Fruit fly (Drosophila melanogaster) whole organism, embryonic: ENCODE measurements around the gene Sld5.

Source experiments
- B-H2 ChIP-seq: fragments of 200-800 bp; sonication (Bioruptor generic); optimal IDR thresholded peaks from 2 replicates; lab custom pipeline; 2018; ENCODE audit warnings: missing biosample characterization, mild to moderate bottlenecking, missing genetic modification characterization
- CG10543 ChIP-seq: fragments of 200-800 bp; sonication (Bioruptor generic); optimal IDR thresholded peaks from 3 replicates; lab custom pipeline; 2017; ENCODE audit warnings: missing biosample characterization, mild to moderate bottlenecking, missing genetic modification characterization, moderate library complexity
- CG11093 ChIP-seq: fragments of 200-800 bp; sonication (Bioruptor generic); IDR thresholded peaks from 3 replicates; pipeline ENCODE4 v1.3.6; 2022; ENCODE audit warnings: missing biosample characterization, missing genetic modification characterization
- CG13296 ChIP-seq: fragments of 200-800 bp; sonication (Bioruptor generic); optimal IDR thresholded peaks from 3 replicates; lab custom pipeline; 2018; ENCODE audit warnings: missing biosample characterization, mild to moderate bottlenecking, missing genetic modification characterization
- CG14050 ChIP-seq: fragments of 200-800 bp; sonication (Bioruptor generic); IDR thresholded peaks from 3 replicates; pipeline ENCODE4 v1.3.6; 2022; ENCODE audit warnings: missing biosample characterization, missing genetic modification characterization
- CG1529 ChIP-seq: fragments of 200-800 bp; sonication (Bioruptor generic); optimal IDR thresholded peaks from 3 replicates; lab custom pipeline; 2018; ENCODE audit warnings: missing biosample characterization, missing genetic modification characterization
- CG15514 ChIP-seq: fragments of 200-800 bp; sonication (Bioruptor generic); optimal IDR thresholded peaks from 3 replicates; lab custom pipeline; 2017; ENCODE audit warnings: missing biosample characterization, missing genetic modification characterization, mild to moderate bottlenecking, moderate library complexity, missing genetic modification reagents
- CG1647 ChIP-seq: fragments of 200-800 bp; sonication (Bioruptor generic); optimal IDR thresholded peaks from 3 replicates; lab custom pipeline; 2016; ENCODE audit warnings: missing biosample characterization, missing genetic modification characterization
- CG17385 ChIP-seq: fragments of 200-800 bp; sonication (Bioruptor generic); optimal IDR thresholded peaks from 3 replicates; lab custom pipeline; 2018; ENCODE audit warnings: missing biosample characterization, mild to moderate bottlenecking, missing genetic modification characterization
- CG31365 ChIP-seq: fragments of 200-800 bp; sonication (Bioruptor generic); optimal IDR thresholded peaks from 2 replicates; lab custom pipeline; 2018; ENCODE audit warnings: missing biosample characterization, mild to moderate bottlenecking, missing genetic modification characterization
- CG43689 ChIP-seq: fragments of 200-800 bp; sonication (Bioruptor generic); IDR thresholded peaks from 2 replicates; pipeline ENCODE4 v1.3.6; 2022; ENCODE audit warnings: missing biosample characterization, missing genetic modification characterization
- CG6683 ChIP-seq: fragments of 200-800 bp; sonication (Bioruptor generic); optimal IDR thresholded peaks from 2 replicates; lab custom pipeline; 2017; ENCODE audit warnings: missing biosample characterization, mild to moderate bottlenecking, missing genetic modification characterization, missing genetic modification reagents
- CG7357 ChIP-seq: fragments of 200-800 bp; sonication (Bioruptor generic); IDR thresholded peaks from 3 replicates; pipeline ENCODE4 v1.3.6; 2022; ENCODE audit warnings: missing biosample characterization, missing genetic modification characterization
- CG7556 ChIP-seq: fragments of 200-800 bp; sonication (Bioruptor generic); optimal IDR thresholded peaks from 2 replicates; lab custom pipeline; 2017; ENCODE audit warnings: missing biosample characterization, mild to moderate bottlenecking, missing genetic modification characterization
- CG8281 ChIP-seq: fragments of 200-800 bp; sonication (Bioruptor generic); optimal IDR thresholded peaks from 2 replicates; lab custom pipeline; 2018; ENCODE audit warnings: missing biosample characterization, mild to moderate bottlenecking, missing genetic modification characterization, moderate library complexity
- CG8944 ChIP-seq: fragments of 200-800 bp; sonication (Bioruptor generic); optimal IDR thresholded peaks from 3 replicates; lab custom pipeline; 2016; ENCODE audit warnings: missing biosample characterization, missing genetic modification characterization
- Dip3 ChIP-seq: fragments of 200-800 bp; sonication (Bioruptor generic); optimal IDR thresholded peaks from 3 replicates; lab custom pipeline; 2016; ENCODE audit warnings: missing biosample characterization, missing genetic modification characterization
- Drgx ChIP-seq: fragments of 200-800 bp; sonication (Bioruptor generic); IDR thresholded peaks from 2 replicates; pipeline ENCODE4 v1.3.6; 2022; ENCODE audit warnings: missing biosample characterization, missing genetic modification characterization
- HLHmδ ChIP-seq: fragments of 200-800 bp; sonication (Bioruptor generic); optimal IDR thresholded peaks from 2 replicates; lab custom pipeline; 2018; ENCODE audit warnings: missing biosample characterization, mild to moderate bottlenecking, missing genetic modification characterization, moderate library complexity
- Hand ChIP-seq: fragments of 200-800 bp; sonication (Bioruptor generic); optimal IDR thresholded peaks from 2 replicates; lab custom pipeline; 2017; ENCODE audit warnings: mild to moderate bottlenecking, missing biosample characterization, missing genetic modification reagents, missing genetic modification characterization
- MESR4 ChIP-seq: fragments of 200-800 bp; sonication (Bioruptor generic); optimal IDR thresholded peaks from 2 replicates; lab custom pipeline; 2018; ENCODE audit warnings: missing biosample characterization, mild to moderate bottlenecking, missing genetic modification characterization, moderate library complexity
- Mad ChIP-seq: fragments of 200-800 bp; sonication (Bioruptor generic); optimal IDR thresholded peaks from 2 replicates; lab custom pipeline; 2016; ENCODE audit warnings: missing biosample characterization, missing genetic modification characterization
- Mrtf ChIP-seq: fragments of 200-800 bp; sonication (Bioruptor generic); IDR thresholded peaks from 3 replicates; pipeline ENCODE4 v1.3.6; 2022; ENCODE audit warnings: missing biosample characterization, missing genetic modification characterization
- NfI ChIP-seq: fragments of 200-800 bp; sonication (Bioruptor generic); optimal IDR thresholded peaks from 3 replicates; lab custom pipeline; 2018; ENCODE audit warnings: missing biosample characterization, mild to moderate bottlenecking, missing genetic modification characterization, moderate library complexity
- Rx ChIP-seq: fragments of 200-800 bp; sonication (Bioruptor generic); IDR thresholded peaks from 2 replicates; pipeline ENCODE4 v1.3.6; 2022; ENCODE audit warnings: missing biosample characterization, missing genetic modification characterization
- abd-A ChIP-seq: fragments of 200-800 bp; sonication (Bioruptor generic); optimal IDR thresholded peaks from 3 replicates; lab custom pipeline; 2019; ENCODE audit warnings: missing biosample characterization, mild to moderate bottlenecking, missing genetic modification characterization, moderate library complexity
- bowl ChIP-seq: fragments of 200-800 bp; sonication (Bioruptor generic); IDR thresholded peaks from 2 replicates; pipeline ENCODE4 v1.3.6; 2022; ENCODE audit warnings: missing biosample characterization, missing genetic modification characterization
- bsh ChIP-seq, 2 experiments: fragments of 200-800 bp; sonication (Bioruptor generic); optimal IDR thresholded peaks; 2 replicates each; lab custom pipeline; 2017 to 2018; ENCODE audit warnings: mild to moderate bottlenecking in 2 of 2, missing biosample characterization in 2 of 2, missing genetic modification characterization in 2 of 2, moderate library complexity in 1 of 2
- chinmo ChIP-seq: fragments of 200-800 bp; sonication (Bioruptor generic); IDR thresholded peaks from 4 replicates; pipeline ENCODE4 v1.3.6; 2022; ENCODE audit warnings: missing biosample characterization, missing genetic modification characterization; ENCODE audit not compliant: partially characterized antibody
- ci ChIP-seq: fragments of 200-800 bp; sonication (Bioruptor generic); IDR thresholded peaks from 3 replicates; pipeline ENCODE4 v1.3.6; 2022; ENCODE audit warnings: missing biosample characterization, missing genetic modification characterization
- disco-r ChIP-seq: fragments of 200-800 bp; sonication (Bioruptor generic); optimal IDR thresholded peaks from 2 replicates; lab custom pipeline; 2016; ENCODE audit warnings: missing biosample characterization, missing genetic modification characterization
- dmrt99B ChIP-seq: fragments of 200-800 bp; sonication (Bioruptor generic); optimal IDR thresholded peaks from 2 replicates; lab custom pipeline; 2018; ENCODE audit warnings: missing biosample characterization, mild to moderate bottlenecking, missing genetic modification characterization, moderate library complexity
- fu2 ChIP-seq: fragments of 200-800 bp; sonication (Bioruptor generic); optimal IDR thresholded peaks from 2 replicates; lab custom pipeline; 2016; ENCODE audit warnings: missing biosample characterization, missing genetic modification characterization
- gce ChIP-seq: fragments of 200-800 bp; sonication (Bioruptor generic); IDR thresholded peaks from 3 replicates; pipeline ENCODE4 v1.3.6; 2022; ENCODE audit warnings: missing biosample characterization, missing genetic modification characterization
- lab ChIP-seq: fragments of 200-800 bp; sonication (Bioruptor generic); optimal IDR thresholded peaks from 3 replicates; lab custom pipeline; 2017; ENCODE audit warnings: missing biosample characterization, missing genetic modification characterization, mild to moderate bottlenecking, moderate library complexity, missing genetic modification reagents
- lbe ChIP-seq: fragments of 200-800 bp; sonication (Bioruptor generic); optimal IDR thresholded peaks from 2 replicates; lab custom pipeline; 2016; ENCODE audit warnings: missing biosample characterization, mild to moderate bottlenecking, missing genetic modification characterization
- mirr ChIP-seq: fragments of 200-800 bp; sonication (Bioruptor generic); optimal IDR thresholded peaks from 3 replicates; lab custom pipeline; 2018; ENCODE audit warnings: missing biosample characterization, mild to moderate bottlenecking, missing genetic modification characterization
- nom ChIP-seq: fragments of 200-800 bp; sonication (Bioruptor generic); optimal IDR thresholded peaks from 2 replicates; lab custom pipeline; 2017; ENCODE audit warnings: missing biosample characterization, missing genetic modification characterization, mild to moderate bottlenecking, moderate library complexity, missing genetic modification reagents
- pum ChIP-seq: fragments of 200-800 bp; sonication (Bioruptor generic); optimal IDR thresholded peaks from 2 replicates; lab custom pipeline; 2016; ENCODE audit warnings: missing biosample characterization, missing genetic modification characterization
- ro ChIP-seq: fragments of 200-800 bp; sonication (Bioruptor generic); IDR thresholded peaks from 2 replicates; pipeline ENCODE4 v1.3.6; 2022; ENCODE audit warnings: missing biosample characterization, missing genetic modification characterization
- sens ChIP-seq: fragments of 200-800 bp; sonication (Bioruptor generic); peaks from one replicate; lab custom pipeline; 2016; ENCODE audit warnings: missing biosample characterization, missing genetic modification characterization
- sna ChIP-seq: fragments of 200-800 bp; sonication (Bioruptor generic); IDR thresholded peaks from 2 replicates; pipeline ENCODE4 v1.3.6; 2022; ENCODE audit warnings: missing biosample characterization, missing genetic modification characterization; ENCODE audit not compliant: partially characterized antibody
- sqz ChIP-seq: fragments of 200-800 bp; sonication (Bioruptor generic); optimal IDR thresholded peaks from 3 replicates; lab custom pipeline; 2018; ENCODE audit warnings: missing biosample characterization, mild to moderate bottlenecking, missing genetic modification characterization
- sr ChIP-seq: fragments of 200-800 bp; sonication (Bioruptor generic); IDR thresholded peaks from 3 replicates; pipeline ENCODE4 v1.3.6; 2022; ENCODE audit warnings: missing biosample characterization, missing genetic modification characterization
- tna ChIP-seq: fragments of 200-800 bp; sonication (Bioruptor generic); IDR thresholded peaks from 2 replicates; pipeline ENCODE4 v1.3.6; 2022; ENCODE audit warnings: missing biosample characterization, missing genetic modification characterization; ENCODE audit not compliant: partially characterized antibody
- tx ChIP-seq: fragments of 200-800 bp; sonication (Bioruptor generic); optimal IDR thresholded peaks from 2 replicates; lab custom pipeline; 2016; ENCODE audit warnings: missing biosample characterization, missing genetic modification characterization
- zen2 ChIP-seq: fragments of 200-800 bp; sonication (Bioruptor generic); IDR thresholded peaks from 3 replicates; pipeline ENCODE4 v1.3.6; 2022; ENCODE audit warnings: missing biosample characterization, missing genetic modification characterization; ENCODE audit not compliant: partially characterized antibody
- zf30C ChIP-seq: fragments of 200-800 bp; sonication (Bioruptor generic); optimal IDR thresholded peaks from 3 replicates; lab custom pipeline; 2018; ENCODE audit warnings: missing biosample characterization, mild to moderate bottlenecking, missing genetic modification characterization

Gene Sld5

dm6 chr3R:26007964-26008868, 48.1 kb downstream of the Sld5 start (continued):
- TF ChIP-seq tna (GFP tag; lab: Robert Waterston, UW) = 0 out of 2 replicates have a peak, but pooled peaks have one; percentile 33
- TF ChIP-seq tx (GFP tag; lab: Kevin White, UChicago) = no peak
- TF ChIP-seq CG14050 (GFP tag; lab: Robert Waterston, UW) = no peak
- TF ChIP-seq Dip3 (GFP tag; lab: Kevin White, UChicago) = no peak
- TF ChIP-seq CG1647 (GFP tag; lab: Kevin White, UChicago) = no peak
- TF ChIP-seq Mad (GFP tag; lab: Kevin White, UChicago) = no peak
- no peak for TF ChIP-seq CG1529 (GFP tag; lab: Kevin White, UChicago)
- peak; percentile 98 for TF ChIP-seq HLHmδ
- peak; percentile 28; the same call in 1 of the 3 replicates for TF ChIP-seq zen2 (GFP tag; lab: Robert Waterston, UW)
- peak; percentile 93 for TF ChIP-seq nom (GFP tag; lab: Kevin White, UChicago)
- no peak for TF ChIP-seq disco-r (GFP tag; lab: Kevin White, UChicago)
- TF ChIP-seq bowl (GFP tag; lab: Robert Waterston, UW) = no peak
- no peak for TF ChIP-seq fu2 (GFP tag; lab: Kevin White, UChicago)
- peak; percentile 54 for TF ChIP-seq sens (GFP tag; lab: Kevin White, UChicago)
- no peak for TF ChIP-seq CG8944 (GFP tag; lab: Kevin White, UChicago)
- no peak for TF ChIP-seq CG17385 (GFP tag; lab: Kevin White, UChicago)
- 0 out of 3 replicates have a peak, but pooled peaks have one; percentile 28 for TF ChIP-seq ci (GFP tag; lab: Robert Waterston, UW)
- TF ChIP-seq bsh (GFP tag; optimal IDR thresholded peaks at IDR 0.05; lab: Kevin White, UChicago) = peak in 1 of 2 experiments; percentile 46
- no peak for TF ChIP-seq CG6683 (GFP tag; lab: Kevin White, UChicago)
- peak; percentile 54 for TF ChIP-seq Drgx (GFP tag; lab: Robert Waterston, UW)
- no peak for TF ChIP-seq CG13296
- 0 out of 3 replicates have a peak, but pooled peaks have one; percentile 50 for TF ChIP-seq sr (GFP tag; lab: Robert Waterston, UW)
- no peak for TF ChIP-seq Mrtf (GFP tag; lab: Robert Waterston, UW)
- no peak for TF ChIP-seq B-H2 (GFP tag; lab: Kevin White, UChicago)
- peak; percentile 58 for TF ChIP-seq mirr (GFP tag; lab: Kevin White, UChicago)
- TF ChIP-seq CG43689 (GFP tag; lab: Robert Waterston, UW) = no peak
- TF ChIP-seq CG10543 (GFP tag; lab: Kevin White, UChicago) = peak; percentile 91
- no peak for TF ChIP-seq CG7357
- TF ChIP-seq Rx (GFP tag; lab: Robert Waterston, UW) = no peak
- TF ChIP-seq lbe (GFP tag; lab: Kevin White, UChicago) = peak; percentile 13
- no peak for TF ChIP-seq CG8281 (tag; lab: Kevin White, UChicago)
- TF ChIP-seq CG15514 (GFP tag; lab: Kevin White, UChicago) = no peak
- TF ChIP-seq dmrt99B (tag; lab: Kevin White, UChicago) = no peak
- no peak for TF ChIP-seq NfI (GFP tag; lab: Kevin White, UChicago)
- TF ChIP-seq sna = no peak
- TF ChIP-seq chinmo = peak; percentile 98
- TF ChIP-seq sqz (GFP tag; lab: Kevin White, UChicago) = no peak
- TF ChIP-seq pum = no peak
- TF ChIP-seq ro (GFP tag; lab: Robert Waterston, UW) = no peak
- no peak for TF ChIP-seq zf30C (GFP tag; lab: Kevin White, UChicago)
- TF ChIP-seq gce = 0 out of 3 replicates have a peak, but pooled peaks have one; percentile 18
- TF ChIP-seq MESR4 (GFP tag; lab: Kevin White, UChicago) = no peak
- TF ChIP-seq Hand = no peak
- no peak for TF ChIP-seq CG11093 (GFP tag; lab: Robert Waterston, UW)
- TF ChIP-seq CG31365 (tag; lab: Kevin White, UChicago) = no peak
- peak; percentile 28 for TF ChIP-seq lab (GFP tag; lab: Kevin White, UChicago)
- no peak for TF ChIP-seq CG7556 (GFP tag; lab: Kevin White, UChicago)
- TF ChIP-seq abd-A = peak; percentile 87
